Worm (Caenorhabditis elegans) whole organism, late embryonic: ENCODE results near the gene sre-10.

Source experiments
- K09A11.1 ChIP-seq: sonication (generic microtip); optimal IDR thresholded peaks from 2 replicates; lab custom pipeline; 2017; ENCODE audit warnings: antibody characterized with exemption, mild to moderate bottlenecking, missing genetic modification characterization, missing compliant biosample characterization; ENCODE audit not compliant: insufficient read depth
- ama-1 ChIP-seq: fragments of 150-350 bp; optimal IDR thresholded peaks from 2 replicates; lab custom pipeline; 2014
- ceh-48 ChIP-seq: sonication (generic microtip); optimal IDR thresholded peaks from 2 replicates; lab custom pipeline; 2016; ENCODE audit warnings: missing genetic modification characterization, inconsistent platforms, missing compliant biosample characterization
- elt-2 ChIP-seq: sonication (generic microtip); optimal IDR thresholded peaks from 2 replicates; lab custom pipeline; 2016; ENCODE audit warnings: missing genetic modification reagents, missing genetic modification characterization, missing compliant biosample characterization
- ets-4 ChIP-seq: sonication (generic microtip); optimal IDR thresholded peaks from 2 replicates; lab custom pipeline; 2016; ENCODE audit warnings: missing genetic modification characterization, missing compliant biosample characterization
- fkh-6 ChIP-seq: sonication (generic microtip); optimal IDR thresholded peaks from 2 replicates; lab custom pipeline; 2016; ENCODE audit warnings: missing genetic modification characterization, missing compliant biosample characterization
- hlh-6 ChIP-seq: sonication (generic microtip); optimal IDR thresholded peaks from 2 replicates; lab custom pipeline; 2016; ENCODE audit warnings: missing genotype, missing genetic modification characterization, missing compliant biosample characterization
- hlh-8 ChIP-seq: sonication (generic microtip); optimal IDR thresholded peaks from 2 replicates; lab custom pipeline; 2016; ENCODE audit warnings: missing genotype, missing genetic modification characterization, missing compliant biosample characterization
- npax-4 ChIP-seq: sonication (generic microtip); optimal IDR thresholded peaks from 2 replicates; lab custom pipeline; 2016; ENCODE audit warnings: missing genetic modification characterization, missing compliant biosample characterization
- pag-3 ChIP-seq: sonication (generic microtip); optimal IDR thresholded peaks from 2 replicates; lab custom pipeline; 2016; ENCODE audit warnings: missing compliant biosample characterization, missing genetic modification characterization, borderline replicate concordance
- pha-4 ChIP-seq: fragments of 150-350 bp; optimal IDR thresholded peaks from 2 replicates; lab custom pipeline; 2018; ENCODE audit warnings: missing biosample characterization, missing genetic modification reagents, missing genetic modification characterization
- pqm-1 ChIP-seq: sonication (generic microtip); optimal IDR thresholded peaks from 2 replicates; lab custom pipeline; 2016; ENCODE audit warnings: missing genetic modification characterization, missing compliant biosample characterization
- sdc-2 ChIP-seq: sonication (generic microtip); optimal IDR thresholded peaks from 2 replicates; lab custom pipeline; 2016; ENCODE audit warnings: missing genotype, missing genetic modification characterization, missing compliant biosample characterization
- unc-86 ChIP-seq: sonication (generic microtip); optimal IDR thresholded peaks from 2 replicates; lab custom pipeline; 2016; ENCODE audit warnings: missing genetic modification characterization, missing compliant biosample characterization

- TF ChIP-seq pha-4 (tag; lab: Kevin White, UChicago) (no peak), hlh-6 (no peak), fkh-6 (tag; lab: Kevin White, UChicago) (no peak), ama-1 (lab: Kevin White, UChicago) (no peak), ets-4 (tag; lab: Kevin White, UChicago) (no peak), hlh-8 (tag; lab: Kevin White, UChicago) (no peak), pag-3 (no peak), ceh-48 (tag; lab: Kevin White, UChicago) (no peak), elt-2 (no peak), sdc-2 (tag; lab: Kevin White, UChicago) (no peak), unc-86 (tag; lab: Kevin White, UChicago) (no peak), K09A11.1 (tag; lab: Kevin White, UChicago) (no peak), pqm-1 (tag; lab: Kevin White, UChicago) (no peak), npax-4 (tag; lab: Kevin White, UChicago) (no peak)
Measured at ce11 chrV:7147370-7147769, 15.0 kb downstream of the sre-10 start, which contains the start of gene ugt-38.
